Worm (Caenorhabditis elegans) whole organism, L4/young adult: ENCODE data around the gene Y57G7A.6.

Source experiments
- dao-5 ChIP-seq: sonication (generic microtip); optimal IDR thresholded peaks from 2 replicates; lab custom pipeline; 2016; ENCODE audit warnings: missing genotype, missing genetic modification characterization, moderate library complexity, missing compliant biosample characterization
- him-1 ChIP-seq: sonication (generic microtip); optimal IDR thresholded peaks from 2 replicates; lab custom pipeline; 2016; ENCODE audit warnings: missing genotype, missing genetic modification reagents, missing genetic modification characterization, missing compliant biosample characterization

DNA sequence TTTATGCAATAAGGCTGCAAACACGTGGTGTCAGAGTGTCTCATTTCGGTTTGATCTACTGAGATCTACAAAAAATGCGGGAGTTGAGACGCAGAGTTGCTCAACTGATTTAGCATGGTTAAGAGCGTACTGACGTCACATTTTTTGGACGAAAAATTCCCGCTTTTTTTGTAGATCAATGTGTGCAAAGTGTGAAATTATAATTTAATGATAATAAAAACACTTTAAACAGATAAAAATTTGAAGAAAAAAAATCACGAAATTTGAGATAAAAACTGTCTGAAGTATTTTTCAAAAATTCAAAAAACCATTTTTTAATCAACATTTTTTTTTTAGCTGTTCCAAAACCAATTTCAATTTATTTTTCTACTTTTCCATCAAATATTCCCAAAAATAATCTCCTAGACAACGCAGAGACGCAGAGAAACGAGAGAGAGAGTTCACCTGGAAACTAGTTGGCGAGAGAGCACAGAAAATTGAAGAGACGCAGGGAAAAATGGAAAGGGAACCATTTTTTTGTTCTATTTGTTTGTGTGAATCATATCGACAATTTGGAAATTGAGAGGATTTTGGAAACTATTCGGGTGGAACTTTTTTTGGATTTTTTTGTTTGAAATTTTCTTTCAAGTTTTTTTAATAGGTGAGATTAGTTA lies 11.8 kb upstream of the Y57G7A.6 start:
- TF ChIP-seq him-1 (tag; lab: Kevin White, UChicago) (no peak), dao-5 (tag; lab: Kevin White, UChicago) (no peak)
